Worm (Caenorhabditis elegans) whole organism, dauer: ENCODE results near the gene Y55F3AM.11.

ENCODE experiments used
- unc-62 ChIP-seq: sonication (generic microtip); optimal IDR thresholded peaks from 2 replicates; lab custom pipeline; 2017; ENCODE audit warnings: missing biosample characterization, missing genetic modification reagents, missing genetic modification characterization

The Y55F3AM.11 gene

DNA sequence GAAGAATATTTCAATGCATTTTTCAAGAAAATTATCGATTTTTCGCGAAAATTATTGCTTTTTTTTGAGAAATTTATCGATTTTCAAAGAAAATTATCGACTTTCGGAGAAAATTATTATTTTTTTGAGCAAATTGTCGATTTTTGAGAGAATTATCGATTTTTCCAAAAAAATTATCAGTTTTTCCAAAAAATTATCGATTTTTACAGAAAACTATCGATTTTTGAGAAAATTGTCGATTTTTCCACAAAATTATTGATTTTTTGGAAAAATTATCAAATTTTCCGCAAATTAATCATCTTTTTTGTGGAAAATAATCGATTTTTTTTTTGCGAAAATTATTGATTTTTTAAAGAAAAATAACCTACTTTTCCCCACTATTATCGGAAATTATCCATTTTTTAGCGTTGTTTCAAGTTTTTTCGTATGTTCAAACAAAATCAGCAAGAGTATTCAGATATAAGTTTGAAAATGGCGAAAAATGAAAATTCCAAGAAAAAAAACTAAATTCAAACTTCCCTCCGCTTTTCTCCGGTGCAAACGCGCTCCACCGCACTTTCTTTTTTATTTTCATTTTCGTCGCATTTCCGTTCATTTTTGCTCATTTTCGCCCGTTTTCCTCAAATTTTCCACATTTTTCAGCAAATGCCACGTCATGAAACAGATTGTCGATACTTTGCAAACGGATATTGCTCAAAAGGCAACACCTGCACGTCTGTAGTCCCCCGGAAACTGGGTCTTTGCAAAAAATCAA, 52.4 kb downstream of the Y55F3AM.11 start, which contains the start of gene lep-2:
Gene lep-2 (plus strand): TSS at position 637 of the 754 bp plus-strand sequence.
- no peak for TF ChIP-seq unc-62 (GFP tag; lab: Kevin White, UChicago)

- TF ChIP-seq unc-62 (GFP tag; lab: Kevin White, UChicago), result no peak
Measured at ce11 chrIV:991181-991642, 53.0 kb downstream of the Y55F3AM.11 start.

DNA sequence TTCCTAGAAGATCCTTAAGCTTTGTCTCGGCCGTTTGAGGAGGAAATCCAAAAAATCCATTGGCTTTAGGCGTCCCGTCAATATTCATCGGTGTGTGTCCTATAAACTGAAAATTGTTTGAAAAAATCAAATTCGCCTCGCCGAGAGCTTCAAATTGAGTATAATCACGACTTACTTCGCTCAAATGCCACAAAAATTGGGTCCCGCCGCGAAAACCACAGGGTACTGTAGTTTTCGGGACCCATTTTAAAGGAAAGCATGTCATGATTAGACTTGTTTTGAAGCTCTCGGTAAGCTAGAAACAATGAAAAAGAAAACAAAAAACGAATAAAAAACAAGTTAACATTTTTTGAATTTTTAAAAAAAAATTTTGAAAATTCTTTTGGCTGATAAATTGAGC, 53.8 kb downstream of the Y55F3AM.11 start, which contains the start of gene egrh-2:
Gene egrh-2 (minus strand): TSS at position 101 of the 400 bp plus-strand sequence.
- TF ChIP-seq unc-62 (GFP tag; lab: Kevin White, UChicago), result no peak
